Worm (Caenorhabditis elegans) whole organism, L4 larva: ENCODE data around the gene tsn-1.

Experiments used
- F44E2.7 ChIP-seq: fragments of 200-800 bp; sonication (Bioruptor generic); IDR thresholded peaks from 2 replicates; pipeline ENCODE4 v2.1.2; 2022; ENCODE audit warnings: missing genetic modification characterization, missing compliant biosample characterization
- F49E8.2 ChIP-seq: sonication (generic microtip); optimal IDR thresholded peaks from 2 replicates; lab custom pipeline; 2016; ENCODE audit warnings: missing compliant biosample characterization, mild to moderate bottlenecking, missing genetic modification characterization, borderline replicate concordance
- ZK546.5 ChIP-seq, 2 experiments: sonication (generic microtip); optimal IDR thresholded peaks; 2 replicates each; lab custom pipeline; 2017; ENCODE audit warnings: missing biosample characterization in 2 of 2, missing genetic modification characterization in 2 of 2
- aha-1 ChIP-seq: fragments of 150-350 bp; peaks from one replicate; lab custom pipeline; 2014; ENCODE audit warnings: missing biosample characterization, missing genetic modification characterization
- ama-1 ChIP-seq: fragments of 150-350 bp; optimal IDR thresholded peaks from 2 replicates; lab custom pipeline; 2014; ENCODE audit warnings: inconsistent platforms, mixed read lengths
- ceh-28 ChIP-seq: fragments of 150-350 bp; optimal IDR thresholded peaks from 2 replicates; lab custom pipeline; 2014; ENCODE audit warnings: missing biosample characterization, missing genetic modification reagents, missing genetic modification characterization
- ceh-62 ChIP-seq: sonication (generic microtip); optimal IDR thresholded peaks from 2 replicates; lab custom pipeline; 2017; ENCODE audit warnings: missing biosample characterization, missing genetic modification characterization
- cey-2 ChIP-seq: sonication (generic microtip); optimal IDR thresholded peaks from 3 replicates; lab custom pipeline; 2017; ENCODE audit warnings: missing genetic modification characterization, mild to moderate bottlenecking, missing compliant biosample characterization, antibody characterized with exemption, borderline replicate concordance; ENCODE audit not compliant: insufficient read depth
- ctbp-1 ChIP-seq: fragments of 200-800 bp; sonication (Bioruptor generic); IDR thresholded peaks from 2 replicates; pipeline ENCODE4 v1.3.6; 2022; ENCODE audit warnings: missing genetic modification reagents, missing genetic modification characterization, missing compliant biosample characterization
- daf-16 ChIP-seq, 3 experiments: sonication (generic microtip); optimal IDR thresholded peaks; 2 replicates each; lab custom pipeline; 2016 to 2017; ENCODE audit warnings: missing genetic modification characterization in 3 of 3, missing genetic modification reagents in 3 of 3, mild to moderate bottlenecking in 2 of 3, missing compliant biosample characterization in 2 of 3, missing biosample characterization in 1 of 3, moderate library complexity in 1 of 3
- dmd-6 ChIP-seq: fragments of 200-800 bp; sonication (Bioruptor generic); IDR thresholded peaks from 2 replicates; pipeline ENCODE4 v1.3.6; 2022; ENCODE audit warnings: missing genetic modification reagents, missing genetic modification characterization, missing compliant biosample characterization
- dmd-8 ChIP-seq: fragments of 200-800 bp; sonication (Bioruptor generic); IDR thresholded peaks from 2 replicates; pipeline ENCODE4 v1.3.6; 2022; ENCODE audit warnings: missing genetic modification characterization, missing compliant biosample characterization
- dmd-9 ChIP-seq: fragments of 200-800 bp; sonication (Bioruptor generic); IDR thresholded peaks from 2 replicates; pipeline ENCODE4 v1.3.6; 2022; ENCODE audit warnings: missing genetic modification reagents, missing genetic modification characterization, missing compliant biosample characterization
- dpl-1 ChIP-seq: fragments of 150-350 bp; optimal IDR thresholded peaks from 2 replicates; lab custom pipeline; 2014; ENCODE audit warnings: missing biosample characterization, missing genetic modification reagents, missing genetic modification characterization
- duxl-1 ChIP-seq: sonication (generic microtip); optimal IDR thresholded peaks from 2 replicates; lab custom pipeline; 2016; ENCODE audit warnings: mild to moderate bottlenecking, missing genetic modification characterization, moderate library complexity, missing compliant biosample characterization; ENCODE audit not compliant: poor library complexity
- dve-1 ChIP-seq: sonication (generic microtip); optimal IDR thresholded peaks from 2 replicates; lab custom pipeline; 2017; ENCODE audit warnings: antibody characterized with exemption, mild to moderate bottlenecking, missing genetic modification characterization, missing compliant biosample characterization; ENCODE audit not compliant: insufficient read depth
- egl-43 ChIP-seq: fragments of 200-800 bp; sonication (Bioruptor generic); IDR thresholded peaks from 2 replicates; pipeline ENCODE4 v1.3.6; 2022; ENCODE audit warnings: missing genetic modification reagents, missing genetic modification characterization, missing compliant biosample characterization
- fkh-10 ChIP-seq: fragments of 150-350 bp; optimal IDR thresholded peaks from 2 replicates; lab custom pipeline; 2014; ENCODE audit warnings: missing biosample characterization, missing genetic modification reagents, missing genetic modification characterization
- fos-1 ChIP-seq: fragments of 150-350 bp; optimal IDR thresholded peaks from 2 replicates; lab custom pipeline; 2014; ENCODE audit warnings: missing biosample characterization, missing genetic modification characterization
- gei-8 ChIP-seq: fragments of 200-800 bp; sonication (Bioruptor generic); optimal IDR thresholded peaks from 2 replicates; lab custom pipeline; 2018; ENCODE audit warnings: mild to moderate bottlenecking, missing genetic modification characterization, missing compliant biosample characterization
- hlh-11 ChIP-seq: fragments of 200-800 bp; sonication (Bioruptor generic); optimal IDR thresholded peaks from 2 replicates; lab custom pipeline; 2018; ENCODE audit warnings: mild to moderate bottlenecking, missing genetic modification characterization, missing compliant biosample characterization
- hlh-30 ChIP-seq: sonication (generic microtip); optimal IDR thresholded peaks from 2 replicates; lab custom pipeline; 2017; ENCODE audit warnings: antibody characterized with exemption, mild to moderate bottlenecking, missing genetic modification characterization, missing compliant biosample characterization; ENCODE audit not compliant: insufficient read depth
- hmg-1.1 ChIP-seq: fragments of 200-800 bp; sonication (Bioruptor generic); IDR thresholded peaks from 2 replicates; pipeline ENCODE4 v1.3.6; 2022; ENCODE audit warnings: missing genetic modification reagents, missing genetic modification characterization, missing compliant biosample characterization
- jun-1 ChIP-seq: fragments of 150-350 bp; optimal IDR thresholded peaks from 2 replicates; lab custom pipeline; 2014; ENCODE audit warnings: missing biosample characterization, missing genetic modification reagents, missing genetic modification characterization
- lin-1 ChIP-seq: fragments of 200-800 bp; sonication (Bioruptor generic); IDR thresholded peaks from 2 replicates; pipeline ENCODE4 v1.3.6; 2022; ENCODE audit warnings: missing genetic modification reagents, missing genetic modification characterization, missing compliant biosample characterization
- lsy-2 ChIP-seq, 2 experiments: fragments of 150-350 bp in 1 of 2; sonication (generic microtip) in 1 of 2; optimal IDR thresholded peaks; 2 replicates each; lab custom pipeline; 2014 to 2017; ENCODE audit warnings: missing biosample characterization in 2 of 2, missing genetic modification characterization in 2 of 2
- madf-5 ChIP-seq, 2 experiments: fragments of 200-800 bp; sonication (Bioruptor generic); IDR thresholded peaks; 2 replicates each; pipeline ENCODE4 v1.3.6; 2022; ENCODE audit warnings: missing compliant biosample characterization in 2 of 2, missing genetic modification characterization in 2 of 2
- mdl-1 ChIP-seq, 2 experiments: fragments of 150-350 bp in 1 of 2; sonication (generic microtip) in 1 of 2; optimal IDR thresholded peaks; 2 replicates each; lab custom pipeline; 2014 to 2017; ENCODE audit warnings: missing biosample characterization in 2 of 2, missing genetic modification characterization in 2 of 2
- mdt-29 ChIP-seq: fragments of 200-800 bp; sonication (Bioruptor generic); IDR thresholded peaks from 2 replicates; pipeline ENCODE4 v1.3.6; 2022; ENCODE audit warnings: missing genetic modification reagents, missing genetic modification characterization, missing compliant biosample characterization
- mes-2 ChIP-seq: sonication (generic microtip); optimal IDR thresholded peaks from 2 replicates; lab custom pipeline; 2016; ENCODE audit warnings: missing genotype, mild to moderate bottlenecking, missing genetic modification characterization, missing compliant biosample characterization; ENCODE audit not compliant: poor library complexity, severe bottlenecking
- nhr-10 ChIP-seq: fragments of 150-350 bp; optimal IDR thresholded peaks from 2 replicates; lab custom pipeline; 2014; ENCODE audit warnings: missing biosample characterization, missing genetic modification characterization
- nhr-102 ChIP-seq: sonication (generic microtip); optimal IDR thresholded peaks from 2 replicates; lab custom pipeline; 2016; ENCODE audit warnings: mild to moderate bottlenecking, missing genetic modification characterization, moderate library complexity, missing compliant biosample characterization
- nhr-11 ChIP-seq: fragments of 150-350 bp; optimal IDR thresholded peaks from 2 replicates; lab custom pipeline; 2014; ENCODE audit warnings: missing biosample characterization, missing genetic modification characterization
- nhr-28 ChIP-seq: fragments of 150-350 bp; optimal IDR thresholded peaks from 2 replicates; lab custom pipeline; 2014; ENCODE audit warnings: missing biosample characterization, missing genetic modification characterization
- nhr-41 ChIP-seq: fragments of 200-800 bp; sonication (Bioruptor generic); IDR thresholded peaks from 2 replicates; pipeline ENCODE4 v1.3.6; 2022; ENCODE audit warnings: missing genetic modification reagents, missing genetic modification characterization, missing compliant biosample characterization
- nhr-42 ChIP-seq: fragments of 200-800 bp; sonication (Bioruptor generic); IDR thresholded peaks from 2 replicates; pipeline ENCODE4 v1.3.6; 2022; ENCODE audit warnings: missing genetic modification characterization, missing compliant biosample characterization
- nhr-77 ChIP-seq: fragments of 150-350 bp; optimal IDR thresholded peaks from 2 replicates; lab custom pipeline; 2014; ENCODE audit warnings: missing biosample characterization, missing genetic modification characterization
- pha-4 ChIP-seq, 2 experiments: fragments of 150-350 bp in 1 of 2; fragments of 200-800 bp in 1 of 2; sonication (Bioruptor generic) in 1 of 2; IDR thresholded peaks in 1 of 2; optimal IDR thresholded peaks in 1 of 2; 2 replicates each; pipeline versions ENCODE4 v1.3.6 to Lab custom; 2014 to 2022; ENCODE audit warnings: missing genetic modification characterization in 2 of 2, missing genetic modification reagents in 2 of 2, missing biosample characterization in 1 of 2, missing compliant biosample characterization in 1 of 2
- pqm-1 ChIP-seq: sonication (generic microtip); optimal IDR thresholded peaks from 2 replicates; lab custom pipeline; 2017; ENCODE audit warnings: missing biosample characterization, missing genetic modification characterization
- rbr-2 ChIP-seq: sonication (generic microtip); optimal IDR thresholded peaks from 2 replicates; lab custom pipeline; 2016; ENCODE audit warnings: missing genotype, missing genetic modification characterization, missing compliant biosample characterization
- saeg-2 ChIP-seq: fragments of 200-800 bp; sonication (Bioruptor generic); IDR thresholded peaks from 2 replicates; pipeline ENCODE4 v1.3.6; 2022; ENCODE audit warnings: missing genetic modification reagents, missing genetic modification characterization, missing compliant biosample characterization
- set-16 ChIP-seq: fragments of 200-800 bp; sonication (Bioruptor generic); IDR thresholded peaks from 2 replicates; pipeline ENCODE4 v1.3.6; 2022; ENCODE audit warnings: missing genetic modification reagents, missing genetic modification characterization, missing compliant biosample characterization
- unc-130 ChIP-seq: sonication (generic microtip); optimal IDR thresholded peaks from 2 replicates; lab custom pipeline; 2016; ENCODE audit warnings: missing genetic modification reagents, missing genetic modification characterization, missing compliant biosample characterization
- unc-62 ChIP-seq, 3 experiments: fragments of 150-350 bp in 1 of 3; sonication (generic microtip); optimal IDR thresholded peaks in 2 of 3; peaks in 1 of 3; 1 replicate in 1 of 3; 2 replicates in 2 of 3; lab custom pipeline; 2014 to 2017; ENCODE audit warnings: missing biosample characterization in 3 of 3, missing genetic modification characterization in 3 of 3, missing genetic modification reagents in 3 of 3, missing genotype in 1 of 3
- ztf-11 ChIP-seq: fragments of 150-350 bp; optimal IDR thresholded peaks from 2 replicates; lab custom pipeline; 2014; ENCODE audit warnings: missing biosample characterization, missing genetic modification characterization
- ztf-7 ChIP-seq: fragments of 150-350 bp; optimal IDR thresholded peaks from 2 replicates; lab custom pipeline; 2014; ENCODE audit warnings: missing biosample characterization, missing genetic modification characterization

Gene tsn-1

ce11 chrII:4739984-4740462 is 33.4 kb downstream of the tsn-1 start, which contains the start of gene eas-1 (continued):
- TF ChIP-seq nhr-42 (GFP tag; lab: Robert Waterston, UW): no peak
- TF ChIP-seq cey-2 (tag; lab: Kevin White, UChicago): no peak
- peak; percentile 8 for TF ChIP-seq ztf-7 (tag; lab: Kevin White, UChicago)
- peak; percentile 82 to 95 for TF ChIP-seq mdl-1 (tag; optimal IDR thresholded peaks at IDR 0.05; lab: Kevin White, UChicago)
- peak; percentile 56 for TF ChIP-seq rbr-2 (tag; lab: Kevin White, UChicago)
- no peak for TF ChIP-seq saeg-2 (GFP tag; lab: Robert Waterston, UW)
- no peak for TF ChIP-seq F44E2.7 (GFP tag; lab: Robert Waterston, UW)
- peak; percentile 91 for TF ChIP-seq hlh-30
- TF ChIP-seq nhr-11 (tag; lab: Kevin White, UChicago): peak; percentile 12
- no peak for TF ChIP-seq nhr-10 (tag; lab: Kevin White, UChicago)
- TF ChIP-seq dve-1 (tag; lab: Kevin White, UChicago): peak; percentile 59
- TF ChIP-seq dmd-6 (GFP tag; lab: Robert Waterston, UW): peak; percentile 69
- TF ChIP-seq unc-130 (GFP tag; lab: Kevin White, UChicago): peak; percentile 92
- TF ChIP-seq fkh-10: peak; percentile 38
- no peak for TF ChIP-seq jun-1 (tag; lab: Kevin White, UChicago)
- peak in 1 of 2 experiments; percentile 86 for TF ChIP-seq lsy-2 (tag; optimal IDR thresholded peaks at IDR 0.05; lab: Kevin White, UChicago)
- no peak for TF ChIP-seq F49E8.2 (tag; lab: Kevin White, UChicago)
- no peak for TF ChIP-seq nhr-41 (GFP tag; lab: Robert Waterston, UW)
- no peak for TF ChIP-seq ctbp-1 (GFP tag; lab: Robert Waterston, UW)
- no peak for TF ChIP-seq set-16 (GFP tag; lab: Robert Waterston, UW)
- no peak for TF ChIP-seq ceh-28
- no peak for TF ChIP-seq ceh-62 (tag; lab: Kevin White, UChicago)
- no peak for TF ChIP-seq madf-5 (GFP tag; IDR thresholded peaks at IDR 0.05; lab: Robert Waterston, UW)
- peak; percentile 80 for TF ChIP-seq dmd-9 (GFP tag; lab: Robert Waterston, UW)
- no peak for TF ChIP-seq ZK546.5 (tag; optimal IDR thresholded peaks at IDR 0.05; lab: Kevin White, UChicago)
- no peak for TF ChIP-seq fos-1 (tag; lab: Kevin White, UChicago)
- TF ChIP-seq nhr-102 (tag; lab: Kevin White, UChicago): peak; percentile 39
- no peak for TF ChIP-seq aha-1 (tag; lab: Kevin White, UChicago)

- no peak for TF ChIP-seq lin-1
- TF ChIP-seq dve-1 (tag; lab: Kevin White, UChicago): peak; percentile 48
- TF ChIP-seq mes-2: peak; percentile 21
- TF ChIP-seq hmg-1.1 (GFP tag; lab: Robert Waterston, UW): no peak
- peak; percentile 64 for TF ChIP-seq nhr-28
- peak; percentile 31; the same call in 1 of the 2 replicates for TF ChIP-seq dmd-6 (GFP tag; lab: Robert Waterston, UW)
- peak in 1 of 2 experiments; percentile 42 for TF ChIP-seq mdl-1 (tag; optimal IDR thresholded peaks at IDR 0.05; lab: Kevin White, UChicago)
- TF ChIP-seq hlh-11: peak; percentile 5
- TF ChIP-seq egl-43 (GFP tag; lab: Robert Waterston, UW): no peak
- no peak for TF ChIP-seq fkh-10
- TF ChIP-seq dmd-8 (GFP tag; lab: Robert Waterston, UW): no peak
- no peak for TF ChIP-seq dmd-9 (GFP tag; lab: Robert Waterston, UW)
- no peak for TF ChIP-seq daf-16 (GFP tag; optimal IDR thresholded peaks at IDR 0.05; lab: Kevin White, UChicago)
- peak; percentile 60 for TF ChIP-seq daf-16 (tag; optimal IDR thresholded peaks at IDR 0.05; lab: Kevin White, UChicago)
- TF ChIP-seq duxl-1: peak; percentile 12
- peak; percentile 57 for TF ChIP-seq ama-1 (lab: Kevin White, UChicago)
- no peak for TF ChIP-seq mdt-29
- TF ChIP-seq unc-62 (GFP tag; optimal IDR thresholded peaks at IDR 0.05 in 1 of 2; lab: Kevin White, UChicago): no peak
- TF ChIP-seq unc-62 (tag; optimal IDR thresholded peaks at IDR 0.05; lab: Kevin White, UChicago): no peak
- no peak for TF ChIP-seq pha-4 (GFP tag; IDR thresholded peaks at IDR 0.05; lab: Robert Waterston, UW)
- no peak for TF ChIP-seq pha-4 (tag; optimal IDR thresholded peaks at IDR 0.05; lab: Kevin White, UChicago)
- peak; percentile 61 for TF ChIP-seq hlh-30
- TF ChIP-seq ztf-11 (tag; lab: Kevin White, UChicago): no peak
- TF ChIP-seq dpl-1 (GFP tag; lab: Kevin White, UChicago): no peak
- TF ChIP-seq aha-1 (tag; lab: Kevin White, UChicago): peak; percentile 49
- no peak for TF ChIP-seq gei-8 (GFP tag; lab: Kevin White, UChicago)
- no peak for TF ChIP-seq nhr-77 (tag; lab: Kevin White, UChicago)
- TF ChIP-seq pqm-1 (tag; lab: Kevin White, UChicago): peak; percentile 18
These were observed 35.0 kb downstream of the tsn-1 start, which contains the start of gene acs-11 for ce11 chrII:4741527-4742187. Gene acs-11, plus strand, starts transcription at chrII:4742137.
